Worm (Caenorhabditis elegans): ENCODE measurements around the gene C01G5.4.

- TF ChIP-seq pha-4 (tag; optimal IDR thresholded peaks at IDR 0.05): no peak
- no peak for TF ChIP-seq snpc-4 (tag; optimal IDR thresholded peaks at IDR 0.05)
- TF ChIP-seq hlh-1 (tag; optimal IDR thresholded peaks at IDR 0.05): no peak
- no peak for TF ChIP-seq nhr-12 (tag; optimal IDR thresholded peaks at IDR 0.05)
- no peak for TF ChIP-seq ces-1 (GFP tag; optimal IDR thresholded peaks at IDR 0.05)
- no peak for TF ChIP-seq unc-39 (tag; optimal IDR thresholded peaks at IDR 0.05)
- TF ChIP-seq lin-13 (tag; optimal IDR thresholded peaks at IDR 0.05): no peak
- no peak for TF ChIP-seq ztf-11 (tag; optimal IDR thresholded peaks at IDR 0.05)
- no peak for TF ChIP-seq elt-3 (tag; optimal IDR thresholded peaks at IDR 0.05)
- TF ChIP-seq nhr-237 (tag; optimal IDR thresholded peaks at IDR 0.05): no peak
- TF ChIP-seq ceh-39 (tag; optimal IDR thresholded peaks at IDR 0.05): no peak
Measured at ce11 chrIV:6519593-6519992, 12.0 kb upstream of the C01G5.4 start, which contains the start of gene C01G5.9.

Measured in whole organism, mixed stage, embryonic.